Fruit fly (Drosophila melanogaster) whole organism, embryonic: ENCODE data around the gene CG6983.
A peak's percentile ranks its signal among the peaks of the same experiment; 100 is the strongest.

Experiments used
- Abd-B ChIP-seq: fragments of 200-800 bp; sonication (Bioruptor generic); optimal IDR thresholded peaks from 2 replicates; lab custom pipeline; 2018; ENCODE audit warnings: missing biosample characterization, mild to moderate bottlenecking, missing genetic modification characterization, moderate library complexity
- Blimp-1 ChIP-seq: fragments of 200-800 bp; sonication (Bioruptor generic); optimal IDR thresholded peaks from 3 replicates; lab custom pipeline; 2018; ENCODE audit warnings: missing biosample characterization, missing genetic modification characterization, mild to moderate bottlenecking, moderate library complexity, missing genetic modification reagents
- CG10267 ChIP-seq: fragments of 200-800 bp; sonication (Bioruptor generic); optimal IDR thresholded peaks from 2 replicates; lab custom pipeline; 2018; ENCODE audit warnings: missing biosample characterization, mild to moderate bottlenecking, missing genetic modification characterization, moderate library complexity
- CG10366 ChIP-seq: fragments of 200-800 bp; sonication (Bioruptor generic); IDR thresholded peaks from 2 replicates; pipeline ENCODE4 v1.3.6; 2022; ENCODE audit warnings: missing biosample characterization, missing genetic modification characterization
- CG10959 ChIP-seq: fragments of 200-800 bp; sonication (Bioruptor generic); IDR thresholded peaks from 2 replicates; pipeline ENCODE4 v1.3.6; 2022; ENCODE audit warnings: missing biosample characterization, missing genetic modification characterization
- CG11247 ChIP-seq: fragments of 200-800 bp; sonication (Bioruptor generic); IDR thresholded peaks from 2 replicates; pipeline ENCODE4 v1.3.6; 2022; ENCODE audit warnings: missing biosample characterization, missing genetic modification characterization
- CG11723 ChIP-seq: fragments of 200-800 bp; sonication (Bioruptor generic); optimal IDR thresholded peaks from 2 replicates; lab custom pipeline; 2017; ENCODE audit warnings: missing biosample characterization, mild to moderate bottlenecking, missing genetic modification characterization
- CG12391 ChIP-seq: fragments of 200-800 bp; sonication (Bioruptor generic); optimal IDR thresholded peaks from 3 replicates; lab custom pipeline; 2018; ENCODE audit warnings: missing biosample characterization, mild to moderate bottlenecking, missing genetic modification characterization, moderate library complexity
- CG15011 ChIP-seq: fragments of 200-800 bp; sonication (Bioruptor generic); optimal IDR thresholded peaks from 3 replicates; lab custom pipeline; 2018; ENCODE audit warnings: missing biosample characterization, mild to moderate bottlenecking, missing genetic modification characterization
- CG17385 ChIP-seq: fragments of 200-800 bp; sonication (Bioruptor generic); optimal IDR thresholded peaks from 3 replicates; lab custom pipeline; 2018; ENCODE audit warnings: missing biosample characterization, mild to moderate bottlenecking, missing genetic modification characterization
- CG18619 ChIP-seq: fragments of 200-800 bp; sonication (Bioruptor generic); optimal IDR thresholded peaks from 3 replicates; lab custom pipeline; 2017; ENCODE audit warnings: missing biosample characterization, mild to moderate bottlenecking, missing genetic modification characterization
- CG30020 ChIP-seq: fragments of 200-800 bp; optimal IDR thresholded peaks from 2 replicates; lab custom pipeline; 2019; ENCODE audit warnings: missing biosample characterization, mild to moderate bottlenecking, missing genetic modification characterization, moderate library complexity
- CG30403 ChIP-seq: fragments of 200-800 bp; sonication (Bioruptor generic); optimal IDR thresholded peaks from 3 replicates; lab custom pipeline; 2016; ENCODE audit warnings: missing biosample characterization, missing genetic modification characterization
- CG32772 ChIP-seq: fragments of 200-800 bp; sonication (Bioruptor generic); IDR thresholded peaks from 2 replicates; pipeline ENCODE4 v1.3.6; 2022; ENCODE audit warnings: missing biosample characterization, missing genetic modification characterization
- CG4328 ChIP-seq: fragments of 200-800 bp; sonication (Bioruptor generic); optimal IDR thresholded peaks from 3 replicates; lab custom pipeline; 2017; ENCODE audit warnings: missing biosample characterization, missing genetic modification reagents, missing genetic modification characterization
- CG9437 ChIP-seq: fragments of 200-800 bp; sonication (Bioruptor generic); optimal IDR thresholded peaks from 2 replicates; lab custom pipeline; 2018; ENCODE audit warnings: missing biosample characterization, mild to moderate bottlenecking, missing genetic modification characterization
- Chrac-16 ChIP-seq: fragments of 200-800 bp; sonication (Bioruptor generic); optimal IDR thresholded peaks from 3 replicates; lab custom pipeline; 2016; ENCODE audit warnings: missing biosample characterization, missing genetic modification characterization
- Dad ChIP-seq: fragments of 200-800 bp; sonication (Bioruptor generic); optimal IDR thresholded peaks from 3 replicates; lab custom pipeline; 2016; ENCODE audit warnings: missing biosample characterization, missing genetic modification characterization
- Drgx ChIP-seq: fragments of 200-800 bp; sonication (Bioruptor generic); IDR thresholded peaks from 2 replicates; pipeline ENCODE4 v1.3.6; 2022; ENCODE audit warnings: missing biosample characterization, missing genetic modification characterization
- E2f1 ChIP-seq: fragments of 200-800 bp; sonication (Bioruptor generic); IDR thresholded peaks from 2 replicates; pipeline ENCODE4 v1.3.6; 2022; ENCODE audit warnings: missing biosample characterization, missing genetic modification characterization
- Ets65A ChIP-seq: fragments of 200-800 bp; sonication (Bioruptor generic); peaks from one replicate; lab custom pipeline; 2016; ENCODE audit warnings: missing biosample characterization, missing genetic modification characterization
- HmgD ChIP-seq: fragments of 200-800 bp; sonication (Bioruptor generic); optimal IDR thresholded peaks from 3 replicates; lab custom pipeline; 2016; ENCODE audit warnings: missing biosample characterization, missing genetic modification characterization
- Hr3 ChIP-seq: fragments of 200-800 bp; sonication (Bioruptor generic); optimal IDR thresholded peaks from 3 replicates; lab custom pipeline; 2016; ENCODE audit warnings: missing biosample characterization, missing genetic modification characterization
- Lim3 ChIP-seq: fragments of 200-800 bp; sonication (Bioruptor generic); IDR thresholded peaks from 2 replicates; pipeline ENCODE4 v1.3.6; 2022; ENCODE audit warnings: missing biosample characterization, missing genetic modification characterization
- Mrtf ChIP-seq: fragments of 200-800 bp; sonication (Bioruptor generic); IDR thresholded peaks from 3 replicates; pipeline ENCODE4 v1.3.6; 2022; ENCODE audit warnings: missing biosample characterization, missing genetic modification characterization
- Nf-YA ChIP-seq: fragments of 200-800 bp; sonication (Bioruptor generic); IDR thresholded peaks from 2 replicates; pipeline ENCODE4 v1.3.6; 2022; ENCODE audit warnings: missing biosample characterization, missing genetic modification characterization
- Oaz ChIP-seq: fragments of 200-800 bp; sonication (Bioruptor generic); IDR thresholded peaks from 2 replicates; pipeline ENCODE4 v1.3.6; 2022; ENCODE audit warnings: missing biosample characterization, missing genetic modification characterization
- PHDP ChIP-seq: fragments of 200-800 bp; sonication (Bioruptor generic); optimal IDR thresholded peaks from 3 replicates; lab custom pipeline; 2018; ENCODE audit warnings: missing biosample characterization, mild to moderate bottlenecking, missing genetic modification characterization, moderate library complexity
- Stat92E ChIP-seq, 3 experiments: fragments of >200 bp in 2 of 3; fragments of 200-800 bp in 1 of 3; sonication (Bioruptor generic) in 1 of 3; optimal IDR thresholded peaks; 2 replicates each; lab custom pipeline; 2017 to 2019; ENCODE audit warnings: missing biosample characterization in 3 of 3, missing genetic modification characterization in 3 of 3, mild to moderate bottlenecking in 1 of 3, moderate library complexity in 1 of 3
- ap ChIP-seq: fragments of 200-800 bp; sonication (Bioruptor generic); IDR thresholded peaks from 2 replicates; pipeline ENCODE4 v1.3.6; 2022; ENCODE audit warnings: missing biosample characterization, missing genetic modification characterization
- ato ChIP-seq: fragments of 200-800 bp; sonication (Bioruptor generic); IDR thresholded peaks from 2 replicates; pipeline ENCODE4 v1.3.6; 2022; ENCODE audit warnings: missing biosample characterization, missing genetic modification characterization; ENCODE audit not compliant: partially characterized antibody
- az2 ChIP-seq: fragments of 200-800 bp; sonication (Bioruptor generic); optimal IDR thresholded peaks from 3 replicates; lab custom pipeline; 2016; ENCODE audit warnings: missing biosample characterization, missing genetic modification characterization
- bbx ChIP-seq: fragments of 200-800 bp; sonication (Bioruptor generic); IDR thresholded peaks from 2 replicates; pipeline ENCODE4 v1.3.6; 2022; ENCODE audit warnings: missing biosample characterization, missing genetic modification characterization; ENCODE audit not compliant: partially characterized antibody
- caup ChIP-seq: fragments of 200-800 bp; sonication (Bioruptor generic); optimal IDR thresholded peaks from 3 replicates; lab custom pipeline; 2017; ENCODE audit warnings: missing biosample characterization, mild to moderate bottlenecking, missing genetic modification characterization, moderate library complexity; ENCODE audit not compliant: severe bottlenecking
- dmrt11E ChIP-seq: fragments of 200-800 bp; sonication (Bioruptor generic); optimal IDR thresholded peaks from 3 replicates; lab custom pipeline; 2018; ENCODE audit warnings: missing biosample characterization, mild to moderate bottlenecking, missing genetic modification characterization, moderate library complexity
- dpn ChIP-seq, 2 experiments: fragments of 200-800 bp; sonication (Bioruptor generic); optimal IDR thresholded peaks; 3 replicates each; lab custom pipeline; 2016; ENCODE audit warnings: missing biosample characterization in 2 of 2, missing genetic modification characterization in 2 of 2
- esg ChIP-seq: fragments of 200-800 bp; sonication (Bioruptor generic); conservative IDR thresholded peaks from 2 replicates; pipeline ENCODE4 v1.3.6; 2022; ENCODE audit warnings: missing biosample characterization, missing genetic modification characterization
- grau ChIP-seq: fragments of 200-800 bp; optimal IDR thresholded peaks from 3 replicates; lab custom pipeline; 2019; ENCODE audit warnings: missing biosample characterization, mild to moderate bottlenecking, missing genetic modification characterization, moderate library complexity
- grn ChIP-seq: fragments of 200-800 bp; sonication (Bioruptor generic); optimal IDR thresholded peaks from 3 replicates; lab custom pipeline; 2017; ENCODE audit warnings: missing biosample characterization, missing genetic modification characterization
- hth ChIP-seq: fragments of >200 bp; optimal IDR thresholded peaks from 2 replicates; lab custom pipeline; 2017; ENCODE audit warnings: inconsistent platforms
- odd ChIP-seq: fragments of 200-800 bp; sonication (Bioruptor generic); optimal IDR thresholded peaks from 2 replicates; lab custom pipeline; 2017; ENCODE audit warnings: missing biosample characterization, mild to moderate bottlenecking, missing genetic modification characterization
- pan ChIP-seq, 4 experiments: fragments of >200 bp in 3 of 4; fragments of 200-800 bp in 1 of 4; sonication (Bioruptor generic) in 1 of 4; optimal IDR thresholded peaks in 3 of 4; IDR thresholded peaks in 1 of 4; 2 replicates each; pipeline versions ENCODE4 v1.3.6 to Lab custom; 2017 to 2022; ENCODE audit warnings: missing biosample characterization in 2 of 4, missing genetic modification characterization in 2 of 4, mixed read lengths in 1 of 4
- phol ChIP-seq: fragments of 200-800 bp; sonication (Bioruptor generic); optimal IDR thresholded peaks from 3 replicates; lab custom pipeline; 2018; ENCODE audit warnings: missing biosample characterization, mild to moderate bottlenecking, missing genetic modification characterization, moderate library complexity
- psq ChIP-seq: fragments of 200-800 bp; sonication (Bioruptor generic); optimal IDR thresholded peaks from 2 replicates; lab custom pipeline; 2017; ENCODE audit warnings: missing biosample characterization, missing genetic modification characterization
- row ChIP-seq: fragments of 200-800 bp; sonication (Bioruptor generic); IDR thresholded peaks from 3 replicates; pipeline ENCODE4 v1.3.6; 2022; ENCODE audit warnings: missing biosample characterization, missing genetic modification characterization
- sima ChIP-seq: fragments of 200-800 bp; sonication (Bioruptor generic); optimal IDR thresholded peaks from 2 replicates; lab custom pipeline; 2016; ENCODE audit warnings: missing biosample characterization, missing genetic modification characterization
- tx ChIP-seq: fragments of 200-800 bp; sonication (Bioruptor generic); optimal IDR thresholded peaks from 2 replicates; lab custom pipeline; 2016; ENCODE audit warnings: missing biosample characterization, missing genetic modification characterization
- unc-4 ChIP-seq: fragments of 200-800 bp; sonication (Bioruptor generic); IDR thresholded peaks from 2 replicates; pipeline ENCODE4 v1.3.6; 2022; ENCODE audit warnings: missing biosample characterization, missing genetic modification characterization; ENCODE audit not compliant: partially characterized antibody
- zen ChIP-seq: fragments of 200-800 bp; sonication (Bioruptor generic); optimal IDR thresholded peaks from 3 replicates; lab custom pipeline; 2018; ENCODE audit warnings: missing biosample characterization, mild to moderate bottlenecking, missing genetic modification characterization, moderate library complexity

CG6983 gene

DNA sequence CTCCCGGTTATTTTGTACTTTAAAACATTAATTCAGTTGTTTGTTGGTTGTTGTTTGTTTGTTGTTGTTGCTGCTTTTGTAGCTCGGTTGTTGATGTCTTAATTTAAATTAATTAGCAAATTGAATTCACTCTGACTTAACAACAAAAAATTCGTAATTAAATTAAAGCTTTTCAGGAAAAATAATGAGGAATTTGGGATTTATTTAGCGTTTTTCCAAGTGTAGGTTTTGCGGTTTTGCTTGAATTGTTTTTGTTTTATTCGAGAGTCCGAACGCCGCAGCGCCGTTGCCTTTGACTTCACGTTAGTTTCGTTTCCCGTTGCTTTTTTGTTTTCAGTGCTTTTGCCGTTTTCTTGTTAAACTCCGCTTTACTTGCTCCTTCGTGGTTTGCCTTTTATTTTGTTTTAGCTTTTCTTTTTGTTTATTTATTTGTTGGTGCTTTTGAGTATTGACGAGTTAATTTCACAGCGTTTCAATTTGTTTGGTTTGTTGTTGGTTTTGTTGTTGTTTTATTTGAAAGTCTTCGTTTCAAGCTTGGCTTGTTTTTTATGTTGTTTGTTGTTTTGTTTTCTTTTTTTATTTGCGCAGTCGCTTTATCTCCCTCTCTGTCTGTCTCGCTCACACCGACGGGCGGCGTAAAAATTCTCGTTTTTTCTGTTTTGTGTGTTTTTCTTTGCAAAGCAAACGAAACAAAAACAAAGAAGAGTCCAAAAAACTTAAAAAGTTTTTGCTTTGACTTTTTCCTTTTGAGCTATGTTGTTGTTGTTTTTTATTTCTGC, 8.2 kb downstream of the CG6983 start (continued):
- TF ChIP-seq grau = peak; percentile 50
- TF ChIP-seq CG15011 (GFP tag; lab: Kevin White, UChicago) = no peak
- TF ChIP-seq esg = no peak
- peak; percentile 68 for TF ChIP-seq CG30403 (GFP tag; lab: Kevin White, UChicago)
- TF ChIP-seq Ets65A (GFP tag; lab: Kevin White, UChicago) = peak; percentile 32
- no peak for TF ChIP-seq grn
- TF ChIP-seq Chrac-16 (GFP tag; lab: Kevin White, UChicago) = peak; percentile 10
- TF ChIP-seq psq (GFP tag; lab: Kevin White, UChicago) = peak; percentile 47
- TF ChIP-seq Drgx (GFP tag; lab: Robert Waterston, UW) = peak; percentile 91
- no peak for TF ChIP-seq zen
- peak; percentile 4 for TF ChIP-seq Hr3 (GFP tag; lab: Kevin White, UChicago)
- peak; percentile 47; the same call in 2 of the 3 replicates for TF ChIP-seq row (GFP tag; lab: Robert Waterston, UW)
- no peak for TF ChIP-seq tx (GFP tag; lab: Kevin White, UChicago)
- TF ChIP-seq Dad (GFP tag; lab: Kevin White, UChicago) = peak; percentile 31
- TF ChIP-seq CG11723 (GFP tag; lab: Kevin White, UChicago) = no peak
- TF ChIP-seq az2 (GFP tag; lab: Kevin White, UChicago) = peak; percentile 42
- TF ChIP-seq HmgD (GFP tag; lab: Kevin White, UChicago) = no peak
- TF ChIP-seq CG18619 (GFP tag; lab: Kevin White, UChicago) = peak; percentile 10
- TF ChIP-seq CG10366 = 0 out of 2 replicates have a peak, but pooled peaks have one; percentile 35
- TF ChIP-seq E2f1 = no peak; the same call in 1 of the 2 replicates
- TF ChIP-seq sima (GFP tag; lab: Kevin White, UChicago) = peak; percentile 29
- TF ChIP-seq CG11247 (GFP tag; lab: Robert Waterston, UW) = no peak
- TF ChIP-seq odd (GFP tag; lab: Kevin White, UChicago) = no peak
- peak; percentile 37 for TF ChIP-seq PHDP (tag; lab: Kevin White, UChicago)
- TF ChIP-seq CG17385 = peak; percentile 24
- TF ChIP-seq pan (optimal IDR thresholded peaks at IDR 0.05; lab: Kevin White, UChicago) = no peak
- peak in 1 of 2 experiments; percentile 34 for TF ChIP-seq pan (GFP tag; optimal IDR thresholded peaks at IDR 0.05 in 1 of 2, IDR thresholded peaks at IDR 0.05 in 1 of 2)
- TF ChIP-seq hth (lab: Kevin White, UChicago) = no peak
- TF ChIP-seq Nf-YA (GFP tag; lab: Robert Waterston, UW) = no peak
- TF ChIP-seq Oaz (GFP tag; lab: Robert Waterston, UW) = no peak
- TF ChIP-seq phol (tag; lab: Kevin White, UChicago) = peak; percentile 28
- no peak for TF ChIP-seq ato
- TF ChIP-seq Mrtf (GFP tag; lab: Robert Waterston, UW) = no peak
- no peak for TF ChIP-seq CG10959 (GFP tag; lab: Robert Waterston, UW)
- no peak for TF ChIP-seq Lim3 (GFP tag; lab: Robert Waterston, UW)
- TF ChIP-seq CG30020 (tag; lab: Kevin White, UChicago) = no peak
- TF ChIP-seq CG4328 (GFP tag; lab: Kevin White, UChicago) = no peak
- TF ChIP-seq dpn (GFP tag; optimal IDR thresholded peaks at IDR 0.05; lab: Kevin White, UChicago) = peak; percentile 25 to 47
- peak; percentile 41 for TF ChIP-seq CG12391
- TF ChIP-seq CG9437 = peak; percentile 20
- peak; percentile 9 for TF ChIP-seq caup (GFP tag; lab: Kevin White, UChicago)
- TF ChIP-seq dmrt11E = no peak
- TF ChIP-seq Abd-B = no peak
- TF ChIP-seq CG32772 (GFP tag; lab: Robert Waterston, UW) = no peak
- 0 out of 2 replicates have a peak, but pooled peaks have one; percentile 30 for TF ChIP-seq ap (GFP tag; lab: Robert Waterston, UW)
- TF ChIP-seq CG10267 (tag; lab: Kevin White, UChicago) = peak; percentile 21
- TF ChIP-seq Stat92E (GFP tag; optimal IDR thresholded peaks at IDR 0.05; lab: Kevin White, UChicago) = no peak
- TF ChIP-seq bbx (GFP tag; lab: Robert Waterston, UW) = no peak
- no peak for TF ChIP-seq unc-4
- no peak for TF ChIP-seq Blimp-1 (GFP tag; lab: Kevin White, UChicago)
